Fruit fly (Drosophila melanogaster) whole organism, wandering third instar larva: Measurements from ENCODE around the gene CG4854.

Source experiments
- Abd-B ChIP-seq: fragments of >200 bp; optimal IDR thresholded peaks from 2 replicates; lab custom pipeline; 2017; ENCODE audit warnings: missing biosample characterization, missing genetic modification characterization
- Hr83 ChIP-seq: fragments of 200-300 bp; sonication (Bioruptor generic); optimal IDR thresholded peaks from 2 replicates; lab custom pipeline; 2016; ENCODE audit warnings: missing biosample characterization, mild to moderate bottlenecking, missing genetic modification characterization, moderate library complexity; ENCODE audit not compliant: poor library complexity, severe bottlenecking
- Jra ChIP-seq: sonication (Bioruptor generic); optimal IDR thresholded peaks from 2 replicates; lab custom pipeline; 2016; ENCODE audit warnings: missing biosample characterization, missing genetic modification characterization
- Myc ChIP-seq: fragments of >200 bp; optimal IDR thresholded peaks from 2 replicates; lab custom pipeline; 2017
- N ChIP-seq: fragments of >200 bp; optimal IDR thresholded peaks from 2 replicates; lab custom pipeline; 2018; ENCODE audit warnings: missing biosample characterization, missing external identifiers, missing genetic modification characterization
- Vsx2 ChIP-seq: fragments of 200-300, 225-300 bp; sonication (Bioruptor generic); optimal IDR thresholded peaks from 2 replicates; lab custom pipeline; 2018; ENCODE audit warnings: missing biosample characterization, missing genetic modification characterization; ENCODE audit not compliant: partially characterized antibody
- dl ChIP-seq, 2 experiments: fragments of 175-275, 200-275 bp in 1 of 2; fragments of 200-275 bp in 1 of 2; sonication (Bioruptor generic); optimal IDR thresholded peaks; lab custom pipeline; 2018; ENCODE audit warnings: mild to moderate bottlenecking in 2 of 2, missing biosample characterization in 2 of 2, missing genetic modification characterization in 2 of 2, moderate library complexity in 2 of 2; ENCODE audit not compliant: partially characterized antibody in 2 of 2, insufficient read depth in 1 of 2
- ey ChIP-seq: fragments of 200-800 bp; sonication (Bioruptor generic); optimal IDR thresholded peaks from 2 replicates; lab custom pipeline; 2016; ENCODE audit warnings: missing biosample characterization, missing genetic modification characterization
- h ChIP-seq: fragments of 200-800 bp; sonication (Bioruptor generic); optimal IDR thresholded peaks from 3 replicates; lab custom pipeline; 2016; ENCODE audit warnings: missing biosample characterization, mild to moderate bottlenecking, missing genetic modification characterization
- lola ChIP-seq: fragments of >200 bp; optimal IDR thresholded peaks from 2 replicates; lab custom pipeline; 2017; ENCODE audit warnings: missing biosample characterization, missing genetic modification characterization

- no peak for TF ChIP-seq N (GFP tag; lab: Kevin White, UChicago)
- TF ChIP-seq Hr83 (GFP tag; lab: Kevin White, UChicago): no peak
- TF ChIP-seq h (GFP tag; lab: Kevin White, UChicago): no peak
- TF ChIP-seq Abd-B (GFP tag; lab: Kevin White, UChicago): no peak
- no peak for TF ChIP-seq lola (GFP tag; lab: Kevin White, UChicago)
- no peak for TF ChIP-seq Myc
- TF ChIP-seq ey: no peak
- no peak for TF ChIP-seq dl (GFP tag; optimal IDR thresholded peaks at IDR 0.05; lab: Kevin White, UChicago; ENCODE audit: insufficient read depth in 1 of 2, partially characterized antibody in 2 of 2)
- TF ChIP-seq Jra (GFP tag; lab: Kevin White, UChicago): no peak
- TF ChIP-seq Vsx2 (GFP tag; lab: Kevin White, UChicago): no peak
Observed at dm6 chr3R:20031764-20032079, 3.9 kb downstream of the CG4854 start, which contains the start of gene idc.
